Worm (Caenorhabditis elegans) whole organism, mixed stage, embryonic: ENCODE data around the gene vit-1.

Experiments used
- ces-1 ChIP-seq: fragments of 150-350 bp; optimal IDR thresholded peaks from 2 replicates; lab custom pipeline; 2014; ENCODE audit warnings: missing biosample characterization, missing genetic modification reagents, missing genetic modification characterization
- lin-13 ChIP-seq: fragments of 150-350 bp; optimal IDR thresholded peaks from 2 replicates; lab custom pipeline; 2014; ENCODE audit warnings: missing biosample characterization, missing genetic modification characterization
- lsy-2 ChIP-seq: fragments of 150-350 bp; optimal IDR thresholded peaks from 2 replicates; lab custom pipeline; 2014; ENCODE audit warnings: missing biosample characterization, missing genetic modification characterization
- mab-5 ChIP-seq: fragments of 150-350 bp; optimal IDR thresholded peaks from 2 replicates; lab custom pipeline; 2014; ENCODE audit warnings: missing biosample characterization, missing genetic modification characterization
- mep-1 ChIP-seq: fragments of 150-350 bp; optimal IDR thresholded peaks from 2 replicates; lab custom pipeline; 2017; ENCODE audit warnings: missing biosample characterization, missing genetic modification reagents, missing genetic modification characterization, inconsistent platforms
- mls-2 ChIP-seq: sonication (generic microtip); optimal IDR thresholded peaks from 2 replicates; lab custom pipeline; 2016; ENCODE audit warnings: mild to moderate bottlenecking, missing genetic modification characterization, moderate library complexity, missing compliant biosample characterization
- pha-4 ChIP-seq: fragments of 150-350 bp; optimal IDR thresholded peaks from 2 replicates; lab custom pipeline; 2018; ENCODE audit warnings: missing biosample characterization, missing genetic modification reagents, missing genetic modification characterization
- unc-120 ChIP-seq: sonication (generic microtip); optimal IDR thresholded peaks from 2 replicates; lab custom pipeline; 2017; ENCODE audit warnings: missing genetic modification characterization, missing compliant biosample characterization; ENCODE audit not compliant: poor library complexity, severe bottlenecking
- zip-8 ChIP-seq: fragments of 150-350 bp; optimal IDR thresholded peaks from 2 replicates; lab custom pipeline; 2014; ENCODE audit warnings: missing biosample characterization, missing genetic modification characterization

The vit-1 gene

ce11 chrX:7782389-7782788 lies 54.7 kb downstream of the vit-1 start, which contains the start of gene ZK154.4:
ZK154.4 (minus strand) TSS chrX:7782415.
- TF ChIP-seq lin-13 (tag; lab: Kevin White, UChicago) (peak; percentile 21), zip-8 (tag; lab: Kevin White, UChicago) (no peak), pha-4 (tag; lab: Kevin White, UChicago) (peak; percentile 29), mls-2 (tag; lab: Kevin White, UChicago) (peak; percentile 15), lsy-2 (peak; percentile 38), unc-120 (tag; lab: Kevin White, UChicago) (peak; percentile 10), mab-5 (no peak), ces-1 (GFP tag; lab: Kevin White, UChicago) (peak; percentile 21), mep-1 (tag; lab: Kevin White, UChicago) (peak; percentile 43)
